Worm (Caenorhabditis elegans): ENCODE results near the gene srd-43.
A peak's percentile ranks its signal among the peaks of the same experiment; 100 is the strongest.

The srd-43 gene

DNA sequence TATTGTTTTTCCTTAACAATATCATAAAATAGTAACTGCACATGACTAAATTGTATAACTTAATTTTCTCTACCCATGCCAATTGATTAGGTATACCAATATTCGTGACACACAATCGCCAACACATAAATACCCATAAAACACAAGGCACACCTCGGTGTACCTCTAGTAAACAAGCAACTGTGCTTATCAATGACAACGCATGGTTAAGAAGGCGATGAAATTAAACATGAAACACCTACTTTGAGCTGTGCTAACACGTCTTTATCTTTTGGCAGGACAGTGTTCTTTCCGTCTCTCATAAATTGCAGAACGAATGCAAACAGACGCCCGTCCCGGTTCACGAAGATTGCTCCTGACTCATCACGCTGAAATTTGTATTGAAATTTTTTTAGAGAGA is 5.1 kb upstream of the srd-43 start (continued):
- TF ChIP-seq arid-1 (GFP tag; conservative IDR thresholded peaks at IDR 0.05) (no peak), lir-3 (tag; optimal IDR thresholded peaks at IDR 0.05) (no peak), skn-1 (tag; optimal IDR thresholded peaks at IDR 0.05) (no peak), pqm-1 (tag; optimal IDR thresholded peaks at IDR 0.05) (peak; percentile 92), lin-29 (GFP tag; IDR thresholded peaks at IDR 0.05) (no peak), lin-13 (GFP tag; optimal IDR thresholded peaks at IDR 0.05) (no peak), tra-1 (GFP tag; IDR thresholded peaks at IDR 0.05) (peak; percentile 72; the same call in 1 of the 2 replicates), T20F7.1 (GFP tag; optimal IDR thresholded peaks at IDR 0.05) (no peak), nhr-10 (tag; optimal IDR thresholded peaks at IDR 0.05) (peak; percentile 58), F49E8.2 (tag; optimal IDR thresholded peaks at IDR 0.05; ENCODE audit: borderline replicate concordance) (no peak), hif-1 (tag; optimal IDR thresholded peaks at IDR 0.05) (no peak), nhr-77 (tag; optimal IDR thresholded peaks at IDR 0.05) (peak; percentile 70), dve-1 (tag; optimal IDR thresholded peaks at IDR 0.05; ENCODE audit: insufficient read depth) (peak; percentile 96), mep-1 (tag; optimal IDR thresholded peaks at IDR 0.05) (peak; percentile 34), pha-4 (GFP tag; IDR thresholded peaks at IDR 0.05) (no peak), pha-4 (tag; optimal IDR thresholded peaks at IDR 0.05) (no peak), daf-8 (GFP tag; IDR thresholded peaks at IDR 0.05) (no peak), lin-15B (tag; optimal IDR thresholded peaks at IDR 0.05) (no peak), ZK546.5 (tag; optimal IDR thresholded peaks at IDR 0.05) (no peak), mdl-1 (tag; optimal IDR thresholded peaks at IDR 0.05) (peak in 1 of 2 experiments; percentile 62), madf-5 (GFP tag; IDR thresholded peaks at IDR 0.05) (no peak), nhr-76 (tag; optimal IDR thresholded peaks at IDR 0.05) (no peak), D1046.2 (GFP tag; IDR thresholded peaks at IDR 0.05) (no peak), ZK337.2 (GFP tag; IDR thresholded peaks at IDR 0.05) (no peak)

DNA sequence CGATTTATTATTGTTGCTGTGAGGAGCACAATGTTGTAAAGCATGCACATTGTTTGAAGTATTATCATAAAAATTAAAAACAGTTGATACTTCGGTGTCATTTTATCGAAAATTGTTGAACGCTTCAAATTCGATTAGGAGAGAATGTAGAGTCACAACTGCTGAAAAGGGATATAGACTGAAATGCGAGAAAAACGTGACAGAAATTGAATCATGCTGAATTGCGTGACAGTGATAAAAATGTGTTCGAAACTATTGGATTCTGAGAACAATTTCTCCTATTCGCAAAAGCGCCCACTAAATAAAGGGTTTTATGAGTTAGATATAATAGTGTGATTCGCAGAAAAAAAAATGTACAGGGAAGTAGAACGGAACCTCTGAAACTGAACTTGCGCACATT is 3.1 kb upstream of the srd-43 start, which contains the start of gene srxa-8:
Gene srxa-8, minus strand, starts transcription at position 101 of the 400 bp plus-strand sequence.
- TF ChIP-seq mdl-1 (tag; optimal IDR thresholded peaks at IDR 0.05) = no peak
- TF ChIP-seq cey-2 (tag; optimal IDR thresholded peaks at IDR 0.05; ENCODE audit: borderline replicate concordance, insufficient read depth) = no peak
- no peak for TF ChIP-seq lin-15B (tag; optimal IDR thresholded peaks at IDR 0.05)
- no peak for TF ChIP-seq hif-1 (tag; optimal IDR thresholded peaks at IDR 0.05)
- no peak for TF ChIP-seq mep-1 (tag; optimal IDR thresholded peaks at IDR 0.05)
- no peak for TF ChIP-seq daf-8 (GFP tag; IDR thresholded peaks at IDR 0.05)
- no peak for TF ChIP-seq madf-9 (GFP tag; conservative IDR thresholded peaks at IDR 0.05)
- TF ChIP-seq snpc-1.2 (GFP tag; IDR thresholded peaks at IDR 0.05) = no peak
- no peak for TF ChIP-seq unc-62 (GFP tag; optimal IDR thresholded peaks at IDR 0.05 in 1 of 2)
- no peak for TF ChIP-seq unc-62 (tag; optimal IDR thresholded peaks at IDR 0.05)
- TF ChIP-seq dmd-6 (GFP tag; IDR thresholded peaks at IDR 0.05) = no peak

ce11 chrX:13307852-13308251 is 2.2 kb upstream of the srd-43 start:
- TF ChIP-seq zip-2 (tag; optimal IDR thresholded peaks at IDR 0.05) = no peak
- TF ChIP-seq F49E8.2 (tag; optimal IDR thresholded peaks at IDR 0.05; ENCODE audit: borderline replicate concordance) = no peak
- no peak for TF ChIP-seq ZK337.2 (GFP tag; IDR thresholded peaks at IDR 0.05)
- TF ChIP-seq daf-8 (GFP tag; IDR thresholded peaks at IDR 0.05) = no peak
- no peak for TF ChIP-seq dmd-9 (GFP tag; IDR thresholded peaks at IDR 0.05)
- no peak for TF ChIP-seq arid-1 (GFP tag; conservative IDR thresholded peaks at IDR 0.05)
- TF ChIP-seq zfp-3 (GFP tag; conservative IDR thresholded peaks at IDR 0.05) = no peak
- no peak for TF ChIP-seq ama-1 (optimal IDR thresholded peaks at IDR 0.05)
- TF ChIP-seq nhr-111 (GFP tag; optimal IDR thresholded peaks at IDR 0.05) = no peak
- TF ChIP-seq fkh-10 (GFP tag; optimal IDR thresholded peaks at IDR 0.05) = no peak
- no peak for TF ChIP-seq zip-11 (GFP tag; IDR thresholded peaks at IDR 0.05)
- TF ChIP-seq madf-9 (GFP tag; conservative IDR thresholded peaks at IDR 0.05) = 0 out of 2 replicates have a peak, but pooled peaks have one; percentile 11
- TF ChIP-seq nhr-76 (tag; optimal IDR thresholded peaks at IDR 0.05) = no peak
- peak; percentile 38; the same call in 1 of the 2 replicates for TF ChIP-seq vab-7 (GFP tag; IDR thresholded peaks at IDR 0.05)
- no peak for TF ChIP-seq lsy-2 (tag; optimal IDR thresholded peaks at IDR 0.05)
- TF ChIP-seq Y105C5A.15 (GFP tag; IDR thresholded peaks at IDR 0.05) = no peak; the same call in 1 of the 2 replicates
- TF ChIP-seq T20F7.1 (GFP tag; optimal IDR thresholded peaks at IDR 0.05) = no peak
- no peak for TF ChIP-seq hlh-11 (tag; optimal IDR thresholded peaks at IDR 0.05)
- TF ChIP-seq pqm-1 (tag; optimal IDR thresholded peaks at IDR 0.05) = no peak
- TF ChIP-seq spr-3 (GFP tag; optimal IDR thresholded peaks at IDR 0.05) = no peak
- TF ChIP-seq rbr-2 (tag; optimal IDR thresholded peaks at IDR 0.05) = no peak
- TF ChIP-seq mdl-1 (tag; optimal IDR thresholded peaks at IDR 0.05) = peak in 1 of 2 experiments; percentile 26
- no peak for TF ChIP-seq lir-3 (tag; optimal IDR thresholded peaks at IDR 0.05)
- no peak for TF ChIP-seq ceh-62 (tag; optimal IDR thresholded peaks at IDR 0.05)
- TF ChIP-seq unc-62 (GFP tag; optimal IDR thresholded peaks at IDR 0.05 in 1 of 2) = no peak
- TF ChIP-seq unc-62 (tag; optimal IDR thresholded peaks at IDR 0.05) = no peak
- TF ChIP-seq set-16 (GFP tag; IDR thresholded peaks at IDR 0.05) = no peak
- TF ChIP-seq nhr-41 (GFP tag; IDR thresholded peaks at IDR 0.05) = no peak
- no peak for TF ChIP-seq nhr-237 (tag; optimal IDR thresholded peaks at IDR 0.05)
